Fruit fly (Drosophila melanogaster) whole organism, embryonic: ENCODE data around the gene stg1.
A peak's percentile ranks its signal among the peaks of the same experiment; 100 is the strongest.

Experiments
- Adf1 ChIP-seq: fragments of 200-800 bp; sonication (Bioruptor generic); IDR thresholded peaks from 2 replicates; pipeline ENCODE4 v1.3.6; 2022; ENCODE audit warnings: missing biosample characterization, missing genetic modification characterization
- Bdp1 ChIP-seq: fragments of 200-800 bp; sonication (Bioruptor generic); optimal IDR thresholded peaks from 3 replicates; lab custom pipeline; 2016; ENCODE audit warnings: missing biosample characterization, missing genetic modification characterization
- Blimp-1 ChIP-seq: fragments of 200-800 bp; sonication (Bioruptor generic); optimal IDR thresholded peaks from 3 replicates; lab custom pipeline; 2018; ENCODE audit warnings: missing biosample characterization, missing genetic modification characterization, mild to moderate bottlenecking, moderate library complexity, missing genetic modification reagents
- CG1024 ChIP-seq: fragments of 200-800 bp; sonication (Bioruptor generic); IDR thresholded peaks from 2 replicates; pipeline ENCODE4 v1.3.6; 2022; ENCODE audit warnings: missing biosample characterization, missing genetic modification characterization
- CG10959 ChIP-seq: fragments of 200-800 bp; sonication (Bioruptor generic); IDR thresholded peaks from 2 replicates; pipeline ENCODE4 v1.3.6; 2022; ENCODE audit warnings: missing biosample characterization, missing genetic modification characterization
- CG11504 ChIP-seq: fragments of 200-800 bp; sonication (Bioruptor generic); optimal IDR thresholded peaks from 3 replicates; lab custom pipeline; 2019; ENCODE audit warnings: missing biosample characterization, mild to moderate bottlenecking, missing genetic modification characterization, moderate library complexity
- CG11696 ChIP-seq: fragments of 200-800 bp; sonication (Bioruptor generic); IDR thresholded peaks from 2 replicates; pipeline ENCODE4 v1.3.6; 2022; ENCODE audit warnings: missing biosample characterization, missing genetic modification characterization
- CG12219 ChIP-seq: fragments of 200-800 bp; sonication (Bioruptor generic); optimal IDR thresholded peaks from 3 replicates; lab custom pipeline; 2018; ENCODE audit warnings: missing biosample characterization, mild to moderate bottlenecking, missing genetic modification characterization
- CG12769 ChIP-seq: fragments of 200-800 bp; sonication (Bioruptor generic); optimal IDR thresholded peaks from 2 replicates; lab custom pipeline; 2019; ENCODE audit warnings: missing biosample characterization, mild to moderate bottlenecking, missing genetic modification characterization, moderate library complexity
- CG13287 ChIP-seq: fragments of 200-800 bp; sonication (Bioruptor generic); IDR thresholded peaks from 2 replicates; pipeline ENCODE4 v1.3.6; 2022; ENCODE audit warnings: missing biosample characterization, missing genetic modification characterization; ENCODE audit not compliant: partially characterized antibody
- CG1529 ChIP-seq: fragments of 200-800 bp; sonication (Bioruptor generic); optimal IDR thresholded peaks from 3 replicates; lab custom pipeline; 2018; ENCODE audit warnings: missing biosample characterization, missing genetic modification characterization
- CG1603 ChIP-seq: fragments of 200-800 bp; sonication (Bioruptor generic); optimal IDR thresholded peaks from 2 replicates; lab custom pipeline; 2019; ENCODE audit warnings: missing biosample characterization, mild to moderate bottlenecking, missing genetic modification characterization, moderate library complexity
- CG18262 ChIP-seq: fragments of 200-800 bp; optimal IDR thresholded peaks from 3 replicates; lab custom pipeline; 2019; ENCODE audit warnings: missing biosample characterization, mild to moderate bottlenecking, missing genetic modification characterization, moderate library complexity
- CG2889 ChIP-seq: fragments of 200-800 bp; sonication (Bioruptor generic); IDR thresholded peaks from 3 replicates; pipeline ENCODE4 v1.3.6; 2022; ENCODE audit warnings: missing biosample characterization, missing genetic modification characterization
- CG30403 ChIP-seq: fragments of 200-800 bp; sonication (Bioruptor generic); optimal IDR thresholded peaks from 3 replicates; lab custom pipeline; 2016; ENCODE audit warnings: missing biosample characterization, missing genetic modification characterization
- CG3847 ChIP-seq: fragments of 200-800 bp; sonication (Bioruptor generic); IDR thresholded peaks from 2 replicates; pipeline ENCODE4 v1.3.6; 2022; ENCODE audit warnings: missing biosample characterization, missing genetic modification characterization
- CG4617 ChIP-seq: fragments of 200-800 bp; sonication (Bioruptor generic); optimal IDR thresholded peaks from 3 replicates; lab custom pipeline; 2016; ENCODE audit warnings: missing biosample characterization, missing genetic modification characterization, borderline replicate concordance
- CG6175 ChIP-seq: fragments of 200-800 bp; sonication (Bioruptor generic); IDR thresholded peaks from 3 replicates; pipeline ENCODE4 v1.3.6; 2022; ENCODE audit warnings: missing biosample characterization, missing genetic modification characterization
- CG7839 ChIP-seq: fragments of 200-800 bp; sonication (Bioruptor generic); optimal IDR thresholded peaks from 3 replicates; lab custom pipeline; 2018; ENCODE audit warnings: missing biosample characterization, mild to moderate bottlenecking, missing genetic modification characterization, moderate library complexity
- CG8290 ChIP-seq, 3 experiments: fragments of 200-800 bp; sonication (Bioruptor generic); optimal IDR thresholded peaks; 2 replicates each; lab custom pipeline; 2016 to 2019; ENCODE audit warnings: missing biosample characterization in 3 of 3, missing genetic modification characterization in 3 of 3, mild to moderate bottlenecking in 2 of 3, moderate library complexity in 1 of 3
- CG8478 ChIP-seq: fragments of >200 bp; optimal IDR thresholded peaks from 2 replicates; lab custom pipeline; 2018
- CG9817 ChIP-seq: fragments of 200-800 bp; sonication (Bioruptor generic); optimal IDR thresholded peaks from 2 replicates; lab custom pipeline; 2018; ENCODE audit warnings: missing biosample characterization, mild to moderate bottlenecking, missing genetic modification characterization, moderate library complexity
- Fer2 ChIP-seq: fragments of 200-800 bp; sonication (Bioruptor generic); optimal IDR thresholded peaks from 2 replicates; lab custom pipeline; 2018; ENCODE audit warnings: missing biosample characterization, mild to moderate bottlenecking, missing genetic modification characterization, moderate library complexity
- Lhr ChIP-seq: fragments of 200-800 bp; sonication (Bioruptor generic); optimal IDR thresholded peaks from 3 replicates; lab custom pipeline; 2017; ENCODE audit warnings: mild to moderate bottlenecking, missing biosample characterization, missing genetic modification reagents, missing genetic modification characterization
- MESR4 ChIP-seq: fragments of 200-800 bp; sonication (Bioruptor generic); optimal IDR thresholded peaks from 2 replicates; lab custom pipeline; 2018; ENCODE audit warnings: missing biosample characterization, mild to moderate bottlenecking, missing genetic modification characterization, moderate library complexity
- Med ChIP-seq: fragments of 200-800 bp; sonication (Bioruptor generic); peaks from one replicate; lab custom pipeline; 2016; ENCODE audit warnings: missing biosample characterization, missing genetic modification characterization, mild to moderate bottlenecking, inconsistent platforms, moderate library complexity
- Myb ChIP-seq: fragments of 200-800 bp; sonication (Bioruptor generic); optimal IDR thresholded peaks from 2 replicates; lab custom pipeline; 2016; ENCODE audit warnings: missing biosample characterization, missing genetic modification characterization
- Neu2 ChIP-seq: fragments of 200-800 bp; sonication (Bioruptor generic); optimal IDR thresholded peaks from 3 replicates; lab custom pipeline; 2016; ENCODE audit warnings: missing biosample characterization, missing genetic modification characterization, borderline replicate concordance
- YL-1 ChIP-seq: fragments of 200-800 bp; sonication (Bioruptor generic); optimal IDR thresholded peaks from 3 replicates; lab custom pipeline; 2017; ENCODE audit warnings: missing biosample characterization, mild to moderate bottlenecking, missing genetic modification characterization
- ase ChIP-seq: fragments of 200-800 bp; sonication (Bioruptor generic); IDR thresholded peaks from 3 replicates; pipeline ENCODE4 v1.3.6; 2022; ENCODE audit warnings: missing biosample characterization, missing genetic modification characterization
- bigmax ChIP-seq: fragments of 200-800 bp; sonication (Bioruptor generic); optimal IDR thresholded peaks from 2 replicates; lab custom pipeline; 2018; ENCODE audit warnings: missing biosample characterization, mild to moderate bottlenecking, missing genetic modification characterization
- cg ChIP-seq: fragments of 200-800 bp; sonication (Bioruptor generic); optimal IDR thresholded peaks from 3 replicates; lab custom pipeline; 2019; ENCODE audit warnings: missing biosample characterization, mild to moderate bottlenecking, missing genetic modification characterization, moderate library complexity
- chinmo ChIP-seq: fragments of 200-800 bp; sonication (Bioruptor generic); IDR thresholded peaks from 4 replicates; pipeline ENCODE4 v1.3.6; 2022; ENCODE audit warnings: missing biosample characterization, missing genetic modification characterization; ENCODE audit not compliant: partially characterized antibody
- crc ChIP-seq: fragments of 200-800 bp; sonication (Bioruptor generic); optimal IDR thresholded peaks from 2 replicates; lab custom pipeline; 2016; ENCODE audit warnings: missing biosample characterization, missing genetic modification characterization
- cwo ChIP-seq: fragments of 200-800 bp; sonication (Bioruptor generic); optimal IDR thresholded peaks from 3 replicates; lab custom pipeline; 2017; ENCODE audit warnings: missing biosample characterization, missing genetic modification characterization, mild to moderate bottlenecking, moderate library complexity, missing genetic modification reagents
- eyg ChIP-seq: fragments of 200-800 bp; sonication (Bioruptor generic); optimal IDR thresholded peaks from 3 replicates; lab custom pipeline; 2016; ENCODE audit warnings: missing biosample characterization, missing genetic modification characterization
- ftz-f1 ChIP-seq: fragments of 200-800 bp; sonication (Bioruptor generic); optimal IDR thresholded peaks from 2 replicates; lab custom pipeline; 2016; ENCODE audit warnings: missing biosample characterization, missing genetic modification characterization
- gfzf ChIP-seq: fragments of 200-800 bp; sonication (Bioruptor generic); optimal IDR thresholded peaks from 2 replicates; lab custom pipeline; 2016; ENCODE audit warnings: missing biosample characterization, mild to moderate bottlenecking, missing genetic modification characterization, moderate library complexity
- lmd ChIP-seq: fragments of 200-800 bp; sonication (Bioruptor generic); IDR thresholded peaks from 2 replicates; pipeline ENCODE4 v1.3.6; 2022; ENCODE audit warnings: missing biosample characterization, missing genetic modification characterization
- mirr ChIP-seq: fragments of 200-800 bp; sonication (Bioruptor generic); optimal IDR thresholded peaks from 3 replicates; lab custom pipeline; 2018; ENCODE audit warnings: missing biosample characterization, mild to moderate bottlenecking, missing genetic modification characterization
- p53 ChIP-seq: fragments of 200-800 bp; sonication (Bioruptor generic); optimal IDR thresholded peaks from 2 replicates; lab custom pipeline; 2016; ENCODE audit warnings: missing biosample characterization, missing genetic modification characterization
- pita ChIP-seq: fragments of 200-800 bp; sonication (Bioruptor generic); optimal IDR thresholded peaks from 2 replicates; lab custom pipeline; 2017; ENCODE audit warnings: missing biosample characterization, mild to moderate bottlenecking, missing genetic modification characterization
- repo ChIP-seq: fragments of 200-800 bp; sonication (Bioruptor generic); optimal IDR thresholded peaks from 2 replicates; lab custom pipeline; 2016; ENCODE audit warnings: missing biosample characterization, missing genetic modification characterization
- scrt ChIP-seq: fragments of 200-800 bp; sonication (Bioruptor generic); optimal IDR thresholded peaks from 2 replicates; lab custom pipeline; 2018; ENCODE audit warnings: missing biosample characterization, mild to moderate bottlenecking, missing genetic modification characterization, moderate library complexity
- sens ChIP-seq: fragments of 200-800 bp; sonication (Bioruptor generic); peaks from one replicate; lab custom pipeline; 2016; ENCODE audit warnings: missing biosample characterization, missing genetic modification characterization
- sob ChIP-seq: fragments of 200-800 bp; sonication (Bioruptor generic); IDR thresholded peaks from 2 replicates; pipeline ENCODE4 v1.3.6; 2022; ENCODE audit warnings: missing biosample characterization, missing genetic modification characterization
- tgo ChIP-seq: fragments of 200-800 bp; sonication (Bioruptor generic); IDR thresholded peaks from 3 replicates; pipeline ENCODE4 v1.3.6; 2022; ENCODE audit warnings: missing biosample characterization, missing genetic modification characterization
- trem ChIP-seq: fragments of 200-800 bp; optimal IDR thresholded peaks from 3 replicates; lab custom pipeline; 2019; ENCODE audit warnings: missing biosample characterization, mild to moderate bottlenecking, missing genetic modification characterization, moderate library complexity
- tx ChIP-seq: fragments of 200-800 bp; sonication (Bioruptor generic); optimal IDR thresholded peaks from 2 replicates; lab custom pipeline; 2016; ENCODE audit warnings: missing biosample characterization, missing genetic modification characterization
- vvl ChIP-seq: fragments of 200-800 bp; sonication (Bioruptor generic); IDR thresholded peaks from 2 replicates; pipeline ENCODE4 v1.3.6; 2022; ENCODE audit warnings: missing biosample characterization, missing genetic modification characterization
- zen ChIP-seq: fragments of 200-800 bp; sonication (Bioruptor generic); optimal IDR thresholded peaks from 3 replicates; lab custom pipeline; 2018; ENCODE audit warnings: missing biosample characterization, mild to moderate bottlenecking, missing genetic modification characterization, moderate library complexity

Gene stg1

dm6 chrX:21060579-21060978 lies 33.1 kb upstream of the stg1 start (continued):
- TF ChIP-seq CG12769 (tag; lab: Kevin White, UChicago) (peak; percentile 17), bigmax (GFP tag; lab: Kevin White, UChicago) (no peak), CG1529 (no peak), CG30403 (GFP tag; lab: Kevin White, UChicago) (no peak), CG18262 (tag; lab: Kevin White, UChicago) (no peak), repo (GFP tag; lab: Kevin White, UChicago) (no peak), gfzf (GFP tag; lab: Kevin White, UChicago) (peak; percentile 51), eyg (GFP tag; lab: Kevin White, UChicago) (no peak), ftz-f1 (GFP tag; lab: Kevin White, UChicago) (peak; percentile 18), zen (tag; lab: Kevin White, UChicago) (peak; percentile 34), Myb (GFP tag; lab: Kevin White, UChicago) (peak; percentile 72), CG11696 (GFP tag; lab: Robert Waterston, UW) (no peak), pita (GFP tag; lab: Kevin White, UChicago) (peak; percentile 67), CG3847 (GFP tag; lab: Robert Waterston, UW) (no peak), trem (peak; percentile 34), cg (GFP tag; lab: Kevin White, UChicago) (peak; percentile 46), chinmo (GFP tag; lab: Robert Waterston, UW) (0 out of 4 replicates have a peak, but pooled peaks have one; percentile 58), CG1024 (GFP tag; lab: Robert Waterston, UW) (no peak), Neu2 (GFP tag; lab: Kevin White, UChicago) (no peak), Med (GFP tag; lab: Kevin White, UChicago) (peak; percentile 35), CG1603 (peak; percentile 13), Bdp1 (GFP tag; lab: Kevin White, UChicago) (no peak), Blimp-1 (GFP tag; lab: Kevin White, UChicago) (no peak), Lhr (peak; percentile 21), CG8290 (GFP tag; optimal IDR thresholded peaks at IDR 0.05; lab: Kevin White, UChicago) (peak; percentile 30), CG8290 (tag; optimal IDR thresholded peaks at IDR 0.05; lab: Kevin White, UChicago) (no peak), p53 (no peak), CG8478 (lab: Kevin White, UChicago) (peak; percentile 61)

DNA sequence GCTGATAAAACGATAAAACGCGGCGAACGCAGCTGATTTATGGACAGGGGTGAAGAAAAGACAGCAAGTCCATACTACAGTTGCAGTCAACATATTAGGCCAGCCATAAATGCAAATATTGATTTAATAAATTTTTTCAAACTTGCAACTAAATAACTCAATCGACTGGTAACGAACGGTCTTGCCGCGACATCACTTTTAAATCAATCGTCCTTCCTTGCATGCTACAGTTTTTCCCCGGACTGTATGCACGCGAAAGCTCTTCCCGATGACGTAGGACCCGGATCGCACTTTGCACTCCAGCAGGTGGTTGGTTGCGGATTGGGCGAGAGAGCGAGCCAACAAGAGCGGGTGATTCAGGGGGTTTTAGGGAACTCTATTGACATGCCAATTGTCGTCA lies 28.7 kb upstream of the stg1 start:
- TF ChIP-seq CG11504 (tag; lab: Kevin White, UChicago) (peak; percentile 15), CG10959 (GFP tag; lab: Robert Waterston, UW) (no peak), sens (peak; percentile 73), YL-1 (GFP tag; lab: Kevin White, UChicago) (no peak), sob (GFP tag; lab: Robert Waterston, UW) (0 out of 2 replicates have a peak, but pooled peaks have one; percentile 24), crc (GFP tag; lab: Kevin White, UChicago) (no peak), tx (GFP tag; lab: Kevin White, UChicago) (no peak), ase (GFP tag; lab: Robert Waterston, UW) (0 out of 3 replicates have a peak, but pooled peaks have one; percentile 7), MESR4 (GFP tag; lab: Kevin White, UChicago) (no peak), cwo (GFP tag; lab: Kevin White, UChicago) (no peak), CG12219 (no peak), Fer2 (tag; lab: Kevin White, UChicago) (no peak), vvl (GFP tag; lab: Robert Waterston, UW) (no peak), Adf1 (GFP tag; lab: Robert Waterston, UW) (no peak), CG4617 (GFP tag; lab: Kevin White, UChicago) (no peak), CG9817 (tag; lab: Kevin White, UChicago) (peak; percentile 17), CG2889 (GFP tag; lab: Robert Waterston, UW) (0 out of 3 replicates have a peak, but pooled peaks have one; percentile 15), CG6175 (GFP tag; lab: Robert Waterston, UW) (no peak), scrt (no peak), zen (tag; lab: Kevin White, UChicago) (no peak), mirr (GFP tag; lab: Kevin White, UChicago) (no peak), CG7839 (tag; lab: Kevin White, UChicago) (peak; percentile 9), CG13287 (GFP tag; lab: Robert Waterston, UW) (no peak), lmd (GFP tag; lab: Robert Waterston, UW) (peak; percentile 31; the same call in 1 of the 2 replicates), tgo (GFP tag; lab: Robert Waterston, UW) (no peak)
